Fruit fly (Drosophila melanogaster): ENCODE results near the gene ttk.

ttk gene

DNA sequence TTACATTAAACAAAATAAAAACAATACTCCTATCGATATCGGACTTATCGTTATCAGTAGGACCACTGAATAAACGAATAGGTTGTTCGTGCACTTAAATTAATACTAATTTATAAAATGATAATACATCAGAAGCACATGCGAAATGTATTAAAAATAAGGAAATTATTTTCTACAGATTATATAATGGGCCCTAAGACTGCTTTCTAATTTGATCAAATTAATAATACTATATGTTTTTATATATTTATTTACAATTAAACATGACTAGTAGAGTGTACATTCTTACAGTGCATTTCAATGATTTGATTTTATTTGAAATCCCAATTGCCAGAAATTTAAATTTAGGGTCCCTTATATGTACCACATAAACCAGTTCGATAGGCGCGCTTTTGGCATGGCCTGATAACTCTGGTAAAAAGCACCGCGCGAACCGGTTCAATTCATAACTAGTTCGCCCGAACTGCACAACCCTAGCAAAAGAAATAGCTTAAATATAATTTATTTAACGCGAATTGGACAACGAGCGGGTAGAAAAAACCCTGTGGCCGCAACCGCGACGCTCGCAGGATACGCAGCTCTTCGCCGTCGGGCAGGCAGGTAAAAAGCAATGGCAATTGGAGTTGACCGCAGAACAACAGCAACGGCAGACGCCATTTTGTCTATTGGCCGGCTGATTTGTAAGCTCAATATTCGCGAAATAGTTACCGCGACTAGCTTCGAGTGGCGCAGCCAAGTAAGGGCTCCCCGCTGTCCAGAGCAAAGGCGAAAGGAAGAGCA lies 63.1 kb downstream of the ttk start, which contains the start of the genes CG2126 and faf (continued):
- TF ChIP-seq Myb (GFP tag; optimal IDR thresholded peaks at IDR 0.05) (peak; percentile 7), Scr (GFP tag; IDR thresholded peaks at IDR 0.05; ENCODE audit: partially characterized antibody) (peak; percentile 59), org-1 (GFP tag; optimal IDR thresholded peaks at IDR 0.05) (peak; percentile 11), NC2β (GFP tag; optimal IDR thresholded peaks at IDR 0.05) (peak; percentile 49), Sry-δ (GFP tag; optimal IDR thresholded peaks at IDR 0.05) (peak; percentile 40), CG14860 (GFP tag; IDR thresholded peaks at IDR 0.05; ENCODE audit: partially characterized antibody) (peak; percentile 33; the same call in 2 of the 3 replicates), gcm (GFP tag; optimal IDR thresholded peaks at IDR 0.05) (peak; percentile 73), ab (GFP tag; optimal IDR thresholded peaks at IDR 0.05) (no peak), Lpt (GFP tag; optimal IDR thresholded peaks at IDR 0.05) (no peak), fd102C (GFP tag; optimal IDR thresholded peaks at IDR 0.05) (no peak), NFAT (GFP tag; IDR thresholded peaks at IDR 0.05) (peak; percentile 85), grn (GFP tag; optimal IDR thresholded peaks at IDR 0.05) (no peak), CG1024 (GFP tag; IDR thresholded peaks at IDR 0.05) (no peak), stwl (tag; optimal IDR thresholded peaks at IDR 0.05) (peak; percentile 40), Hr78 (GFP tag; optimal IDR thresholded peaks at IDR 0.05) (no peak), hb (GFP tag; IDR thresholded peaks at IDR 0.05; ENCODE audit: partially characterized antibody) (no peak), Neu2 (GFP tag; optimal IDR thresholded peaks at IDR 0.05; ENCODE audit: borderline replicate concordance) (no peak), CG18599 (GFP tag; optimal IDR thresholded peaks at IDR 0.05) (no peak), otp (GFP tag; IDR thresholded peaks at IDR 0.05) (0 out of 3 replicates have a peak, but pooled peaks have one; percentile 44), CG13775 (GFP tag; optimal IDR thresholded peaks at IDR 0.05) (peak; percentile 79), mam (GFP tag; optimal IDR thresholded peaks at IDR 0.05) (peak; percentile 74)

dm6 chr3R:31777482-31778165 lies 64.0 kb downstream of the ttk start:
- TF ChIP-seq HLHmδ (GFP tag; optimal IDR thresholded peaks at IDR 0.05), result no peak
- no peak for TF ChIP-seq CG12219 (GFP tag; optimal IDR thresholded peaks at IDR 0.05)
- no peak for TF ChIP-seq Taf1 (GFP tag; IDR thresholded peaks at IDR 0.05)
- no peak for TF ChIP-seq CG2712 (tag; optimal IDR thresholded peaks at IDR 0.05)
- no peak for TF ChIP-seq Bdp1 (GFP tag; optimal IDR thresholded peaks at IDR 0.05)
- TF ChIP-seq CG11504 (tag; optimal IDR thresholded peaks at IDR 0.05), result no peak
- TF ChIP-seq cad (GFP tag; optimal IDR thresholded peaks at IDR 0.05), result no peak
- no peak for TF ChIP-seq YL-1 (GFP tag; optimal IDR thresholded peaks at IDR 0.05)
- TF ChIP-seq CG32772 (GFP tag; IDR thresholded peaks at IDR 0.05), result no peak
- TF ChIP-seq gce (GFP tag; IDR thresholded peaks at IDR 0.05), result no peak
- peak; percentile 85 for TF ChIP-seq z (GFP tag; IDR thresholded peaks at IDR 0.05)
- TF ChIP-seq CG17912 (GFP tag; optimal IDR thresholded peaks at IDR 0.05), result no peak
- TF ChIP-seq pan (optimal IDR thresholded peaks at IDR 0.05), result no peak
- TF ChIP-seq pan (GFP tag; optimal IDR thresholded peaks at IDR 0.05 in 1 of 2, IDR thresholded peaks at IDR 0.05 in 1 of 2), result no peak
- 0 out of 2 replicates have a peak, but pooled peaks have one; percentile 14 for TF ChIP-seq Atf6 (GFP tag; IDR thresholded peaks at IDR 0.05)
- no peak for TF ChIP-seq Ravus (GFP tag; IDR thresholded peaks at IDR 0.05)
- no peak for TF ChIP-seq CG6689 (GFP tag; IDR thresholded peaks at IDR 0.05)
- TF ChIP-seq CG11247 (GFP tag; IDR thresholded peaks at IDR 0.05), result no peak
- no peak for TF ChIP-seq ac (GFP tag; optimal IDR thresholded peaks at IDR 0.05)
- no peak for TF ChIP-seq CG12659 (GFP tag; optimal IDR thresholded peaks at IDR 0.05)
- no peak for TF ChIP-seq CG12071 (GFP tag; optimal IDR thresholded peaks at IDR 0.05)
- TF ChIP-seq CG17612 (GFP tag; IDR thresholded peaks at IDR 0.05), result no peak
- no peak for TF ChIP-seq E2f2 (GFP tag; IDR thresholded peaks at IDR 0.05)
- TF ChIP-seq Trl (optimal IDR thresholded peaks at IDR 0.05), result peak; percentile 70 to 95
- TF ChIP-seq Trl (GFP tag; optimal IDR thresholded peaks at IDR 0.05), result no peak
- TF ChIP-seq Myb (GFP tag; optimal IDR thresholded peaks at IDR 0.05), result no peak
- TF ChIP-seq CG5180 (GFP tag; optimal IDR thresholded peaks at IDR 0.05), result no peak
- no peak for TF ChIP-seq az2 (GFP tag; optimal IDR thresholded peaks at IDR 0.05)
- TF ChIP-seq CG34376 (GFP tag; optimal IDR thresholded peaks at IDR 0.05), result peak; percentile 38
- peak; percentile 9 for TF ChIP-seq CG18599 (GFP tag; optimal IDR thresholded peaks at IDR 0.05)

All from whole organism, embryonic.